Fruit fly (Drosophila melanogaster): ENCODE results near the gene Arp3.

- TF ChIP-seq psq (optimal IDR thresholded peaks at IDR 0.05) (no peak), Sin3A (optimal IDR thresholded peaks at IDR 0.05) (no peak)
Measured at dm6 chr3L:8077207-8077606, 38.5 kb downstream of the Arp3 start.
